Fruit fly (Drosophila melanogaster) whole organism, embryonic: ENCODE results near the gene U2af50.

Source experiments
- Aef1 ChIP-seq: fragments of 200-800 bp; sonication (Bioruptor generic); IDR thresholded peaks from 3 replicates; pipeline ENCODE4 v1.3.6; 2022; ENCODE audit warnings: missing biosample characterization, missing genetic modification characterization
- Atf3 ChIP-seq: fragments of 200-800 bp; sonication (Bioruptor generic); optimal IDR thresholded peaks from 3 replicates; lab custom pipeline; 2016; ENCODE audit warnings: missing biosample characterization, missing genetic modification characterization
- Bdp1 ChIP-seq: fragments of 200-800 bp; sonication (Bioruptor generic); optimal IDR thresholded peaks from 3 replicates; lab custom pipeline; 2016; ENCODE audit warnings: missing biosample characterization, missing genetic modification characterization
- CG11504 ChIP-seq: fragments of 200-800 bp; sonication (Bioruptor generic); optimal IDR thresholded peaks from 3 replicates; lab custom pipeline; 2019; ENCODE audit warnings: missing biosample characterization, mild to moderate bottlenecking, missing genetic modification characterization, moderate library complexity
- CG1603 ChIP-seq: fragments of 200-800 bp; sonication (Bioruptor generic); optimal IDR thresholded peaks from 2 replicates; lab custom pipeline; 2019; ENCODE audit warnings: missing biosample characterization, mild to moderate bottlenecking, missing genetic modification characterization, moderate library complexity
- CG1647 ChIP-seq: fragments of 200-800 bp; sonication (Bioruptor generic); optimal IDR thresholded peaks from 3 replicates; lab custom pipeline; 2016; ENCODE audit warnings: missing biosample characterization, missing genetic modification characterization
- CG18764 ChIP-seq: fragments of 200-800 bp; sonication (Bioruptor generic); optimal IDR thresholded peaks from 3 replicates; lab custom pipeline; 2016; ENCODE audit warnings: missing biosample characterization, missing genetic modification characterization
- CG2202 ChIP-seq: fragments of 200-800 bp; sonication (Bioruptor generic); optimal IDR thresholded peaks from 2 replicates; lab custom pipeline; 2018; ENCODE audit warnings: missing biosample characterization, mild to moderate bottlenecking, missing genetic modification characterization
- CG2889 ChIP-seq: fragments of 200-800 bp; sonication (Bioruptor generic); IDR thresholded peaks from 3 replicates; pipeline ENCODE4 v1.3.6; 2022; ENCODE audit warnings: missing biosample characterization, missing genetic modification characterization
- CG30020 ChIP-seq: fragments of 200-800 bp; optimal IDR thresholded peaks from 2 replicates; lab custom pipeline; 2019; ENCODE audit warnings: missing biosample characterization, mild to moderate bottlenecking, missing genetic modification characterization, moderate library complexity
- CG30403 ChIP-seq: fragments of 200-800 bp; sonication (Bioruptor generic); optimal IDR thresholded peaks from 3 replicates; lab custom pipeline; 2016; ENCODE audit warnings: missing biosample characterization, missing genetic modification characterization
- CG3065 ChIP-seq: fragments of 200-800 bp; sonication (Bioruptor generic); optimal IDR thresholded peaks from 2 replicates; lab custom pipeline; 2016; ENCODE audit warnings: missing biosample characterization, missing genetic modification characterization
- CG32772 ChIP-seq: fragments of 200-800 bp; sonication (Bioruptor generic); IDR thresholded peaks from 2 replicates; pipeline ENCODE4 v1.3.6; 2022; ENCODE audit warnings: missing biosample characterization, missing genetic modification characterization
- CG8290 ChIP-seq, 3 experiments: fragments of 200-800 bp; sonication (Bioruptor generic); optimal IDR thresholded peaks; 2 replicates each; lab custom pipeline; 2016 to 2019; ENCODE audit warnings: missing biosample characterization in 3 of 3, missing genetic modification characterization in 3 of 3, mild to moderate bottlenecking in 2 of 3, moderate library complexity in 1 of 3
- CG9817 ChIP-seq: fragments of 200-800 bp; sonication (Bioruptor generic); optimal IDR thresholded peaks from 2 replicates; lab custom pipeline; 2018; ENCODE audit warnings: missing biosample characterization, mild to moderate bottlenecking, missing genetic modification characterization, moderate library complexity
- CTCF ChIP-seq: fragments of 200-800 bp; sonication (Bioruptor generic); optimal IDR thresholded peaks from 2 replicates; lab custom pipeline; 2017; ENCODE audit warnings: missing biosample characterization, mild to moderate bottlenecking, missing genetic modification characterization, moderate library complexity
- Dip2 ChIP-seq: fragments of 200-800 bp; sonication (Bioruptor generic); IDR thresholded peaks from 2 replicates; pipeline ENCODE4 v1.3.6; 2022; ENCODE audit warnings: missing biosample characterization, missing genetic modification characterization
- ERR ChIP-seq: fragments of 200-800 bp; sonication (Bioruptor generic); optimal IDR thresholded peaks from 2 replicates; lab custom pipeline; 2016; ENCODE audit warnings: missing biosample characterization, missing genetic modification characterization
- Fer2 ChIP-seq: fragments of 200-800 bp; sonication (Bioruptor generic); optimal IDR thresholded peaks from 2 replicates; lab custom pipeline; 2018; ENCODE audit warnings: missing biosample characterization, mild to moderate bottlenecking, missing genetic modification characterization, moderate library complexity
- HHEX ChIP-seq: fragments of 200-800 bp; sonication (Bioruptor generic); optimal IDR thresholded peaks from 3 replicates; lab custom pipeline; 2017; ENCODE audit warnings: missing biosample characterization, mild to moderate bottlenecking, missing genetic modification characterization, missing genetic modification reagents
- Hr39 ChIP-seq: fragments of >200 bp; optimal IDR thresholded peaks from 2 replicates; lab custom pipeline; 2017
- Meics ChIP-seq: fragments of 200-800 bp; sonication (Bioruptor generic); optimal IDR thresholded peaks from 2 replicates; lab custom pipeline; 2017; ENCODE audit warnings: missing biosample characterization, mild to moderate bottlenecking, missing genetic modification characterization
- NFAT ChIP-seq: fragments of 200-800 bp; sonication (Bioruptor generic); IDR thresholded peaks from 2 replicates; pipeline ENCODE4 v1.3.6; 2022; ENCODE audit warnings: missing biosample characterization, missing genetic modification characterization
- Nf-YB ChIP-seq: fragments of 200-800 bp; sonication (Bioruptor generic); optimal IDR thresholded peaks from 3 replicates; lab custom pipeline; 2019; ENCODE audit warnings: missing biosample characterization, mild to moderate bottlenecking, missing genetic modification characterization, moderate library complexity
- Pdp1 ChIP-seq, 2 experiments: fragments of 200-800 bp; sonication (Bioruptor generic); optimal IDR thresholded peaks; 3 replicates each; lab custom pipeline; 2016; ENCODE audit warnings: missing biosample characterization in 2 of 2, missing genetic modification characterization in 2 of 2, mild to moderate bottlenecking in 1 of 2, moderate library complexity in 1 of 2
- Scr ChIP-seq: fragments of 200-800 bp; sonication (Bioruptor generic); IDR thresholded peaks from 2 replicates; pipeline ENCODE4 v1.3.6; 2022; ENCODE audit warnings: missing biosample characterization, missing genetic modification characterization; ENCODE audit not compliant: partially characterized antibody
- amos ChIP-seq: fragments of 200-800 bp; sonication (Bioruptor generic); IDR thresholded peaks from 2 replicates; pipeline ENCODE4 v1.3.6; 2022; ENCODE audit warnings: missing biosample characterization, missing genetic modification characterization; ENCODE audit not compliant: partially characterized antibody
- ase ChIP-seq: fragments of 200-800 bp; sonication (Bioruptor generic); IDR thresholded peaks from 3 replicates; pipeline ENCODE4 v1.3.6; 2022; ENCODE audit warnings: missing biosample characterization, missing genetic modification characterization
- bcd ChIP-seq: fragments of 200-800 bp; sonication (Bioruptor generic); optimal IDR thresholded peaks from 2 replicates; lab custom pipeline; 2017; ENCODE audit warnings: missing biosample characterization, mild to moderate bottlenecking, missing genetic modification characterization
- br ChIP-seq: fragments of >200 bp; optimal IDR thresholded peaks from 2 replicates; lab custom pipeline; 2017
- bsh ChIP-seq, 2 experiments: fragments of 200-800 bp; sonication (Bioruptor generic); optimal IDR thresholded peaks; 2 replicates each; lab custom pipeline; 2017 to 2018; ENCODE audit warnings: mild to moderate bottlenecking in 2 of 2, missing biosample characterization in 2 of 2, missing genetic modification characterization in 2 of 2, moderate library complexity in 1 of 2
- chif ChIP-seq, 2 experiments: fragments of 200-800 bp; sonication (Bioruptor generic); optimal IDR thresholded peaks; 3 replicates each; lab custom pipeline; 2016; ENCODE audit warnings: missing biosample characterization in 2 of 2, missing genetic modification characterization in 2 of 2
- crc ChIP-seq: fragments of 200-800 bp; sonication (Bioruptor generic); optimal IDR thresholded peaks from 2 replicates; lab custom pipeline; 2016; ENCODE audit warnings: missing biosample characterization, missing genetic modification characterization
- crol ChIP-seq: fragments of 200-800 bp; sonication (Bioruptor generic); IDR thresholded peaks from 2 replicates; pipeline ENCODE4 v1.3.6; 2022; ENCODE audit warnings: missing biosample characterization, missing genetic modification characterization
- fru ChIP-seq: fragments of >200 bp; optimal IDR thresholded peaks from 2 replicates; lab custom pipeline; 2017
- grau ChIP-seq: fragments of 200-800 bp; optimal IDR thresholded peaks from 3 replicates; lab custom pipeline; 2019; ENCODE audit warnings: missing biosample characterization, mild to moderate bottlenecking, missing genetic modification characterization, moderate library complexity
- ham ChIP-seq: fragments of 200-800 bp; sonication (Bioruptor generic); IDR thresholded peaks from 2 replicates; pipeline ENCODE4 v1.3.6; 2022; ENCODE audit warnings: missing biosample characterization, missing genetic modification characterization
- knrl ChIP-seq: fragments of 200-800 bp; sonication (Bioruptor generic); IDR thresholded peaks from 3 replicates; pipeline ENCODE4 v1.3.6; 2022; ENCODE audit warnings: missing biosample characterization, missing genetic modification characterization; ENCODE audit not compliant: partially characterized antibody
- nerfin-1 ChIP-seq: fragments of 200-800 bp; sonication (Bioruptor generic); optimal IDR thresholded peaks from 3 replicates; lab custom pipeline; 2019; ENCODE audit warnings: missing biosample characterization, mild to moderate bottlenecking, missing genetic modification characterization, moderate library complexity
- psq ChIP-seq: fragments of 200-800 bp; sonication (Bioruptor generic); optimal IDR thresholded peaks from 2 replicates; lab custom pipeline; 2017; ENCODE audit warnings: missing biosample characterization, missing genetic modification characterization
- salm ChIP-seq: fragments of 200-800 bp; sonication (Bioruptor generic); optimal IDR thresholded peaks from 2 replicates; lab custom pipeline; 2018; ENCODE audit warnings: missing biosample characterization, mild to moderate bottlenecking, missing genetic modification characterization
- sc ChIP-seq, 3 experiments: fragments of >200 bp in 2 of 3; fragments of 200-800 bp in 1 of 3; sonication (Bioruptor generic) in 1 of 3; optimal IDR thresholded peaks; 2 replicates in 2 of 3; 3 replicates in 1 of 3; lab custom pipeline; 2017; ENCODE audit warnings: mild to moderate bottlenecking in 1 of 3, missing biosample characterization in 1 of 3, missing genetic modification characterization in 1 of 3, missing genetic modification reagents in 1 of 3
- scrt ChIP-seq: fragments of 200-800 bp; sonication (Bioruptor generic); optimal IDR thresholded peaks from 2 replicates; lab custom pipeline; 2018; ENCODE audit warnings: missing biosample characterization, mild to moderate bottlenecking, missing genetic modification characterization, moderate library complexity
- shn ChIP-seq: fragments of 200-800 bp; sonication (Bioruptor generic); optimal IDR thresholded peaks from 3 replicates; lab custom pipeline; 2016; ENCODE audit warnings: missing biosample characterization, missing genetic modification characterization
- slou ChIP-seq: fragments of 200-800 bp; sonication (Bioruptor generic); optimal IDR thresholded peaks from 3 replicates; lab custom pipeline; 2016; ENCODE audit warnings: missing biosample characterization, missing genetic modification characterization
- sna ChIP-seq: fragments of 200-800 bp; sonication (Bioruptor generic); IDR thresholded peaks from 2 replicates; pipeline ENCODE4 v1.3.6; 2022; ENCODE audit warnings: missing biosample characterization, missing genetic modification characterization; ENCODE audit not compliant: partially characterized antibody
- sob ChIP-seq: fragments of 200-800 bp; sonication (Bioruptor generic); IDR thresholded peaks from 2 replicates; pipeline ENCODE4 v1.3.6; 2022; ENCODE audit warnings: missing biosample characterization, missing genetic modification characterization
- tin ChIP-seq: fragments of 200-800 bp; sonication (Bioruptor generic); optimal IDR thresholded peaks from 3 replicates; lab custom pipeline; 2016; ENCODE audit warnings: missing biosample characterization, missing genetic modification characterization
- tup ChIP-seq: fragments of 200-800 bp; sonication (Bioruptor generic); optimal IDR thresholded peaks from 2 replicates; lab custom pipeline; 2016; ENCODE audit warnings: missing biosample characterization, mild to moderate bottlenecking, missing genetic modification characterization, moderate library complexity
- zfh2 ChIP-seq: fragments of 200-800 bp; sonication (Bioruptor generic); optimal IDR thresholded peaks from 2 replicates; lab custom pipeline; 2016; ENCODE audit warnings: missing biosample characterization, missing genetic modification characterization

The U2af50 gene

DNA sequence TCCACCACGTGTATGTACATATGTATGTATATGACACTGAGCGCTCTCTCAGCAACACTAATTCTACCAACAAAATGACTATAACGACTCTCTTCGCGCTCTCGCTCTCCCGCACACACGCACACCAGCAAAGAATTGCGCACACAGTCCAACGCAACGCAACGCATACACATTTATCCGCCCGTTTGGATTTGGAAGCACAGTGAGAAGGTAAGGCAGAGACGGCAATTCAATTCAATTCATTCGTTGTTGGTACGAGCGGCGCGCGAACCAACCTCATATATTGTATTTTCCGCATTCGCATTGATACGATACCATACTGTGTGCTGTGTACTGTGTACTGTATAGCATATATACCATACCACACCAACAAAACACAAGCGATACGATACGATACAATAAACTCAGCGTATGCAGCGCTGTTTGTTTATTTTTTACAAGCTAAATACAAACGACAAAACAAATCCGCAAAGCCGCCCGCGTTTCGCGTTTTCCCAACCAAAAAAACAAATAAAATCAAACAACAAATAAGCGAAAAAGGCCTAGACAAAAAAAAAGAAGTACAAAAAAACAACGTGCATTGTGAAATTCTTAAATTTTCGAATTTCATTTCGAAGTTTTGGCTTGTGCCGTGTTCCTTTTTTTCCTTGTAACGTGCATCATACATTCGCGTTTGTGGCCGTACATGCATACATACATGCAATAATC lies 25.3 kb downstream of the U2af50 start, which contains the start of the genes CG9921 and Dsp1:
TSS of gene CG9921 (minus strand) at position 167 of the 708 bp plus-strand sequence.
TSS of gene Dsp1 (plus strand) at position 179 of the 708 bp plus-strand sequence.
- TF ChIP-seq fru (lab: Kevin White, UChicago) (no peak), nerfin-1 (tag; lab: Kevin White, UChicago) (no peak), slou (GFP tag; lab: Kevin White, UChicago) (no peak), Pdp1 (GFP tag; optimal IDR thresholded peaks at IDR 0.05; lab: Kevin White, UChicago) (no peak), Nf-YB (GFP tag; lab: Kevin White, UChicago) (no peak), bcd (GFP tag; lab: Kevin White, UChicago) (no peak), sob (GFP tag; lab: Robert Waterston, UW) (0 out of 2 replicates have a peak, but pooled peaks have one; percentile 13), Aef1 (GFP tag; lab: Robert Waterston, UW) (peak; percentile 38; the same call in 2 of the 3 replicates), CG8290 (GFP tag; optimal IDR thresholded peaks at IDR 0.05; lab: Kevin White, UChicago) (no peak), CG8290 (tag; optimal IDR thresholded peaks at IDR 0.05; lab: Kevin White, UChicago) (peak in 1 of 2 experiments; percentile 76), Fer2 (tag; lab: Kevin White, UChicago) (no peak), Meics (GFP tag; lab: Kevin White, UChicago) (no peak), Dip2 (GFP tag; lab: Robert Waterston, UW) (no peak), CG1647 (GFP tag; lab: Kevin White, UChicago) (no peak), amos (GFP tag; lab: Robert Waterston, UW) (peak; percentile 17; the same call in 1 of the 2 replicates), ERR (GFP tag; lab: Kevin White, UChicago) (no peak), psq (no peak), scrt (GFP tag; lab: Kevin White, UChicago) (peak; percentile 23), crol (GFP tag; lab: Robert Waterston, UW) (no peak), HHEX (GFP tag; lab: Kevin White, UChicago) (peak; percentile 4), CG3065 (GFP tag; lab: Kevin White, UChicago) (no peak), NFAT (GFP tag; lab: Robert Waterston, UW) (0 out of 2 replicates have a peak, but pooled peaks have one; percentile 23), CG30020 (tag; lab: Kevin White, UChicago) (peak; percentile 22), ham (no peak), Atf3 (GFP tag; lab: Kevin White, UChicago) (no peak), grau (tag; lab: Kevin White, UChicago) (peak; percentile 13), shn (GFP tag; lab: Kevin White, UChicago) (no peak), CG11504 (tag; lab: Kevin White, UChicago) (no peak), CG2889 (no peak), chif (GFP tag; optimal IDR thresholded peaks at IDR 0.05; lab: Kevin White, UChicago) (no peak), CG9817 (tag; lab: Kevin White, UChicago) (no peak), Hr39 (no peak), CG2202 (no peak), tin (GFP tag; lab: Kevin White, UChicago) (no peak), sc (optimal IDR thresholded peaks at IDR 0.05; lab: Kevin White, UChicago) (no peak), sc (GFP tag; optimal IDR thresholded peaks at IDR 0.05; lab: Kevin White, UChicago) (no peak), Scr (peak; percentile 33; the same call in 1 of the 2 replicates), sna (GFP tag; lab: Robert Waterston, UW) (no peak), CG32772 (no peak), ase (GFP tag; lab: Robert Waterston, UW) (no peak), zfh2 (GFP tag; lab: Kevin White, UChicago) (no peak), CTCF (GFP tag; lab: Kevin White, UChicago) (no peak), tup (GFP tag; lab: Kevin White, UChicago) (no peak), salm (tag; lab: Kevin White, UChicago) (no peak), CG18764 (GFP tag; lab: Kevin White, UChicago) (no peak), crc (GFP tag; lab: Kevin White, UChicago) (no peak), CG30403 (GFP tag; lab: Kevin White, UChicago) (no peak), knrl (GFP tag; lab: Robert Waterston, UW) (no peak), CG1603 (tag; lab: Kevin White, UChicago) (peak; percentile 5), bsh (GFP tag; optimal IDR thresholded peaks at IDR 0.05; lab: Kevin White, UChicago) (no peak), Bdp1 (GFP tag; lab: Kevin White, UChicago) (no peak), br (lab: Kevin White, UChicago) (no peak)
